Worm (Caenorhabditis elegans): ENCODE measurements around the gene mif-2.

The mif-2 gene

DNA sequence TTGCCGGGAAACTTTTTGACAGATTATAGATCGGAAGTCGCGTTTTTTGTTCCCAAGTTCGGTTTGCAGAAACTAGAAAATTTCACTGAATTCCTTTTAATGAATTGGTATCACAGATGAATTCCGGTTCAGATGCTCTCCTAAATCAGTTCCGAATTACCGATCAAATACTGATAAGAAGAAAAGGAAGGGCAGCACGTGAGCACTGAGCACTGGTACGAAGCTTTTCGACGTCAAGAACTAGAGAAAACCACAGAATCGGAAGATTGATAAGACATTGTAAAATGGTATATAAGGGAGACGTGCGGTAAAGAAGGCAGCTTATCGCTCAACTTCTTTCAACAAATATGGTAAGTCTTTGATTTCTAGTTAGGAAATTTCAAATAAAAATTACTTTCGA, 3.0 kb downstream of the mif-2 start, which contains the start of gene cpr-1:
Gene cpr-1, plus strand, starts transcription at position 319 of the 400 bp plus-strand sequence.
- TF ChIP-seq tlp-1 (tag; optimal IDR thresholded peaks at IDR 0.05) (no peak), nhr-20 (tag; optimal IDR thresholded peaks at IDR 0.05) (peak; percentile 42), nhr-85 (tag) (no peak), elt-2 (tag; optimal IDR thresholded peaks at IDR 0.05) (peak; percentile 98), mep-1 (tag; optimal IDR thresholded peaks at IDR 0.05) (no peak), nhr-71 (tag; optimal IDR thresholded peaks at IDR 0.05) (peak; percentile 17), skn-1 (tag; optimal IDR thresholded peaks at IDR 0.05) (no peak), efl-1 (optimal IDR thresholded peaks at IDR 0.05) (no peak), efl-1 (GFP tag; optimal IDR thresholded peaks at IDR 0.05 in 1 of 2) (peak in 1 of 2 experiments; percentile 78), nhr-19 (GFP tag; conservative IDR thresholded peaks at IDR 0.05) (no peak), pqm-1 (tag; optimal IDR thresholded peaks at IDR 0.05) (peak; percentile 85), pax-3 (tag; optimal IDR thresholded peaks at IDR 0.05) (peak; percentile 32), jun-1 (tag; optimal IDR thresholded peaks at IDR 0.05) (peak; percentile 11), irx-1 (tag; optimal IDR thresholded peaks at IDR 0.05) (no peak), lin-35 (GFP tag; optimal IDR thresholded peaks at IDR 0.05) (peak in 1 of 2 experiments; percentile 41)

ce11 chrV:11964723-11965122, 13.5 kb downstream of the mif-2 start, which contains the start of gene F58H1.7:
Gene F58H1.7, minus strand, starts transcription at chrV:11964823.
- TF ChIP-seq sup-37 (GFP tag; optimal IDR thresholded peaks at IDR 0.05) (no peak), fkh-8 (tag; optimal IDR thresholded peaks at IDR 0.05) (no peak), elt-3 (tag; optimal IDR thresholded peaks at IDR 0.05) (no peak), nhr-90 (tag; optimal IDR thresholded peaks at IDR 0.05; ENCODE audit: poor library complexity) (no peak)

DNA sequence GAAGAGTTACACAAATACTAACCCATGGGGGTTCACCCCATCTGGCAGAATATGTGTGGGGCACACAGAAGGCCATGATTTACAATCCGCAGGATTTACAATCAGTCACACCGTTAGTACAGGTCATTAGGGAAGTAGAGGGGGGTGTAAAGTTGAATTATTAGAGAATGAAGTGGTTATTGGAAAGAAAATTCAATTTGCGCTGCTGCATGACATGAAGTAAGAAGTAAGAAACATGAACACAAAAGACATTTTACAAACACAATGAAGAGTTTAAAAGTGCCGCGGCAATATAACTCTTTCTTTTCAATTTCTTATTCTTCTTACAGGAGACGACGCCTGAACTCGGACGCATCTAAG, 17.4 kb downstream of the mif-2 start:
- TF ChIP-seq mep-1 (tag; optimal IDR thresholded peaks at IDR 0.05) (no peak), fkh-10 (GFP tag; optimal IDR thresholded peaks at IDR 0.05) (peak; percentile 37), efl-1 (optimal IDR thresholded peaks at IDR 0.05) (no peak), efl-1 (GFP tag; optimal IDR thresholded peaks at IDR 0.05 in 1 of 2) (peak in 1 of 2 experiments; percentile 20)

DNA sequence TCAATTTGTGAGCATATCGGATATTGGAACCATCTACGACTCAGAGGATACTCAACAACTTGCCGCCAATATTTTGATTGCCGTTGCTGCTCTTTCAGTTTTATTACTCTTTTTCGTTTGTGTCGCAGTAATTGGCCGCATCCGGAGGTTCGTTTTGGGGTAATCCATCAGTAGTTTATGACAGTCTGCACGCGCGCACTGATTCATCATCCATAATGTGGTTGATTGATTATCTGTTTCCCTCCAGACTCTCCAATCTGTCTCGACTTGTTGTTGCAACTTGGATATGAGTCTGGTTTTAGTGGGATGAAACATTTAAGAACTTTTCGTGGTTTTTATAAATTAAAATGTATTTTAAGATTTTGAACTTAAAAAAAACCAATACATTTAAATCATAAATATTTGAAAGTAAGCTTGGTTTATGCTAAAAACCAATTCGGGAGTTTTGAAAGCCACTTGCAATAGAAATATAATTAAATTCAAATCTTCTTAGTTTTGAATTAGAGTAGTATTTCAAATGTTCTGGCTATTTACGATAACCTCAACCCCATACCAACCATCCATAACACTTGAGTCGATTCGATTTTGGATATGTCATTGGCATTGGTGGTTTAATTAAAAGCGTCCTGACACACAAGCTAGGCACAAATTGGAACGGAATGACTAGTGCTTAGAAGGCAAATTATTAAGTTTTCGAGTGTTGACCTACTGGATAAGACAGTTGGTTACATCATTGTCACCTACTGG, 18.0 kb downstream of the mif-2 start:
- no peak for TF ChIP-seq aha-1 (tag; optimal IDR thresholded peaks at IDR 0.05)
- no peak for TF ChIP-seq efl-1 (optimal IDR thresholded peaks at IDR 0.05)
- peak in 1 of 2 experiments; percentile 53 for TF ChIP-seq efl-1 (GFP tag; optimal IDR thresholded peaks at IDR 0.05 in 1 of 2)

- TF ChIP-seq egl-27 (tag; optimal IDR thresholded peaks at IDR 0.05) (no peak), vab-15 (tag; optimal IDR thresholded peaks at IDR 0.05) (no peak), efl-1 (optimal IDR thresholded peaks at IDR 0.05) (no peak), efl-1 (GFP tag; optimal IDR thresholded peaks at IDR 0.05 in 1 of 2) (peak in 1 of 2 experiments; percentile 82), ceh-88 (GFP tag; IDR thresholded peaks at IDR 0.05) (no peak), F16B12.6 (tag; optimal IDR thresholded peaks at IDR 0.05) (no peak), nhr-84 (tag; optimal IDR thresholded peaks at IDR 0.05) (no peak), lin-14 (GFP tag; optimal IDR thresholded peaks at IDR 0.05) (peak; percentile 33), lin-35 (GFP tag; optimal IDR thresholded peaks at IDR 0.05) (no peak), mdl-1 (tag; optimal IDR thresholded peaks at IDR 0.05) (no peak)
These were observed 19.6 kb downstream of the mif-2 start, which contains the start of gene F58H1.5 for ce11 chrV:11958343-11959291. Gene F58H1.5, plus strand, starts transcription at chrV:11958393.

DNA sequence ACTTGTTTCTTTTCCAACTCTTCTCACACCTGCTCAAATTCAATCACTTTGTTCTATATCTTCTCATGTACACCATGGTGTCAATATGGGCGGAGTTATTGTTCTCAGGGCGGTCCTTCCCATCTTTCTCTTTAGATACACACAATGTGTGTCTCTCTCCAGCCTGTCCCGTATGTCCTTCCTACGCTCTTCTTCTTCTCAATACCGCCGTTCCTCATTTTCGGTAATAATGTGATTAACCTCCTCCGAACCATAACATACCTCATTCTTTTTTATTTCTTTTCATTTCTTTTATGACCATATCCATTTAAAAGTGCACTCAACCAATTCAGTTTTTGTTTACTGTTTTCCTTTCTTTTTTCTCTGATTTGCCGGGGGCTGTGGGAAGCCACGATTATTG, 22.6 kb downstream of the mif-2 start:
- TF ChIP-seq aly-2 (tag; optimal IDR thresholded peaks at IDR 0.05) (no peak), hpl-2 (GFP tag; optimal IDR thresholded peaks at IDR 0.05) (no peak), unc-86 (tag; optimal IDR thresholded peaks at IDR 0.05) (no peak), skn-1 (tag; optimal IDR thresholded peaks at IDR 0.05) (no peak), pax-3 (tag; optimal IDR thresholded peaks at IDR 0.05) (no peak), elt-3 (tag; optimal IDR thresholded peaks at IDR 0.05) (no peak)
